Worm (Caenorhabditis elegans) whole organism, L4 larva: ENCODE results near the gene F44A6.5.

Experiments used
- F10B5.3 ChIP-seq: sonication (generic microtip); optimal IDR thresholded peaks from 2 replicates; lab custom pipeline; 2016; ENCODE audit warnings: mild to moderate bottlenecking, missing genetic modification characterization, missing compliant biosample characterization
- T20F7.1 ChIP-seq: fragments of 200-800 bp; sonication (Bioruptor generic); optimal IDR thresholded peaks from 2 replicates; lab custom pipeline; 2018; ENCODE audit warnings: mild to moderate bottlenecking, missing genetic modification characterization, missing compliant biosample characterization
- Y105C5A.15 ChIP-seq: fragments of 200-800 bp; sonication (Bioruptor generic); IDR thresholded peaks from 2 replicates; pipeline ENCODE4 v1.3.6; 2022; ENCODE audit warnings: missing genetic modification characterization, missing compliant biosample characterization
- Y75B8A.6 ChIP-seq: fragments of 200-800 bp; sonication (Bioruptor generic); IDR thresholded peaks from 2 replicates; pipeline ENCODE4 v1.3.6; 2022; ENCODE audit warnings: missing genetic modification reagents, missing genetic modification characterization, missing compliant biosample characterization
- ZK546.5 ChIP-seq, 2 experiments: sonication (generic microtip); optimal IDR thresholded peaks; 2 replicates each; lab custom pipeline; 2017; ENCODE audit warnings: missing biosample characterization in 2 of 2, missing genetic modification characterization in 2 of 2
- aly-2 ChIP-seq: sonication (generic microtip); optimal IDR thresholded peaks from 2 replicates; lab custom pipeline; 2018; ENCODE audit warnings: missing biosample characterization, missing genetic modification characterization
- attf-4 ChIP-seq: sonication (generic microtip); optimal IDR thresholded peaks from 3 replicates; lab custom pipeline; 2017; ENCODE audit warnings: missing biosample characterization, missing genetic modification characterization
- ceh-62 ChIP-seq: sonication (generic microtip); optimal IDR thresholded peaks from 2 replicates; lab custom pipeline; 2017; ENCODE audit warnings: missing biosample characterization, missing genetic modification characterization
- ceh-82 ChIP-seq: sonication (generic microtip); optimal IDR thresholded peaks from 2 replicates; lab custom pipeline; 2017; ENCODE audit warnings: missing biosample characterization, missing genetic modification characterization
- ces-1 ChIP-seq: fragments of 150-350 bp; sonication (generic microtip); optimal IDR thresholded peaks from 4 replicates; lab custom pipeline; 2014; ENCODE audit warnings: missing biosample characterization, missing genetic modification reagents, missing genetic modification characterization
- cey-2 ChIP-seq: sonication (generic microtip); optimal IDR thresholded peaks from 3 replicates; lab custom pipeline; 2017; ENCODE audit warnings: missing genetic modification characterization, mild to moderate bottlenecking, missing compliant biosample characterization, antibody characterized with exemption, borderline replicate concordance; ENCODE audit not compliant: insufficient read depth
- ctbp-1 ChIP-seq: fragments of 200-800 bp; sonication (Bioruptor generic); IDR thresholded peaks from 2 replicates; pipeline ENCODE4 v1.3.6; 2022; ENCODE audit warnings: missing genetic modification reagents, missing genetic modification characterization, missing compliant biosample characterization
- dmd-9 ChIP-seq: fragments of 200-800 bp; sonication (Bioruptor generic); IDR thresholded peaks from 2 replicates; pipeline ENCODE4 v1.3.6; 2022; ENCODE audit warnings: missing genetic modification reagents, missing genetic modification characterization, missing compliant biosample characterization
- dpl-1 ChIP-seq: fragments of 150-350 bp; optimal IDR thresholded peaks from 2 replicates; lab custom pipeline; 2014; ENCODE audit warnings: missing biosample characterization, missing genetic modification reagents, missing genetic modification characterization
- dve-1 ChIP-seq: sonication (generic microtip); optimal IDR thresholded peaks from 2 replicates; lab custom pipeline; 2017; ENCODE audit warnings: antibody characterized with exemption, mild to moderate bottlenecking, missing genetic modification characterization, missing compliant biosample characterization; ENCODE audit not compliant: insufficient read depth
- egl-27 ChIP-seq: sonication (generic microtip); optimal IDR thresholded peaks from 3 replicates; lab custom pipeline; 2017; ENCODE audit warnings: missing biosample characterization, missing genetic modification reagents, missing genetic modification characterization
- fos-1 ChIP-seq: fragments of 150-350 bp; optimal IDR thresholded peaks from 2 replicates; lab custom pipeline; 2014; ENCODE audit warnings: missing biosample characterization, missing genetic modification characterization
- hlh-30 ChIP-seq: sonication (generic microtip); optimal IDR thresholded peaks from 2 replicates; lab custom pipeline; 2017; ENCODE audit warnings: antibody characterized with exemption, mild to moderate bottlenecking, missing genetic modification characterization, missing compliant biosample characterization; ENCODE audit not compliant: insufficient read depth
- lin-1 ChIP-seq: fragments of 200-800 bp; sonication (Bioruptor generic); IDR thresholded peaks from 2 replicates; pipeline ENCODE4 v1.3.6; 2022; ENCODE audit warnings: missing genetic modification reagents, missing genetic modification characterization, missing compliant biosample characterization
- lin-13 ChIP-seq: fragments of 150-350 bp; optimal IDR thresholded peaks from 2 replicates; lab custom pipeline; 2014; ENCODE audit warnings: missing biosample characterization, missing genetic modification reagents, missing genetic modification characterization
- lin-15B ChIP-seq: fragments of 150-350 bp; sonication (generic microtip); optimal IDR thresholded peaks from 3 replicates; lab custom pipeline; 2014; ENCODE audit warnings: missing biosample characterization, missing genetic modification characterization
- lin-38 ChIP-seq: fragments of 200-800 bp; sonication (Bioruptor generic); IDR thresholded peaks from 2 replicates; pipeline ENCODE4 v1.3.6; 2022; ENCODE audit warnings: missing genetic modification reagents, missing genetic modification characterization, missing compliant biosample characterization
- lin-39 ChIP-seq: fragments of 150-350 bp; optimal IDR thresholded peaks from 2 replicates; lab custom pipeline; 2014; ENCODE audit warnings: missing biosample characterization, missing genetic modification reagents, missing genetic modification characterization
- lir-3 ChIP-seq: sonication (generic microtip); optimal IDR thresholded peaks from 2 replicates; lab custom pipeline; 2016; ENCODE audit warnings: mild to moderate bottlenecking, missing genetic modification characterization, missing compliant biosample characterization
- lsy-2 ChIP-seq, 2 experiments: fragments of 150-350 bp in 1 of 2; sonication (generic microtip) in 1 of 2; optimal IDR thresholded peaks; 2 replicates each; lab custom pipeline; 2014 to 2017; ENCODE audit warnings: missing biosample characterization in 2 of 2, missing genetic modification characterization in 2 of 2
- mxl-2 ChIP-seq: fragments of 200-800 bp; sonication (Bioruptor generic); conservative IDR thresholded peaks from 2 replicates; pipeline ENCODE4 v1.3.6; 2022; ENCODE audit warnings: missing genetic modification reagents, missing genetic modification characterization, missing compliant biosample characterization
- mxl-3 ChIP-seq: fragments of 200-800 bp; sonication (Bioruptor generic); optimal IDR thresholded peaks from 2 replicates; lab custom pipeline; 2018; ENCODE audit warnings: mild to moderate bottlenecking, missing genetic modification characterization, missing compliant biosample characterization
- nhr-10 ChIP-seq: fragments of 150-350 bp; optimal IDR thresholded peaks from 2 replicates; lab custom pipeline; 2014; ENCODE audit warnings: missing biosample characterization, missing genetic modification characterization
- nhr-102 ChIP-seq: sonication (generic microtip); optimal IDR thresholded peaks from 2 replicates; lab custom pipeline; 2016; ENCODE audit warnings: mild to moderate bottlenecking, missing genetic modification characterization, moderate library complexity, missing compliant biosample characterization
- nhr-11 ChIP-seq: fragments of 150-350 bp; optimal IDR thresholded peaks from 2 replicates; lab custom pipeline; 2014; ENCODE audit warnings: missing biosample characterization, missing genetic modification characterization
- nhr-111 ChIP-seq: fragments of 200-800 bp; sonication (Bioruptor generic); optimal IDR thresholded peaks from 2 replicates; lab custom pipeline; 2018; ENCODE audit warnings: mild to moderate bottlenecking, missing genetic modification characterization, missing compliant biosample characterization
- nhr-25 ChIP-seq: sonication (generic microtip); optimal IDR thresholded peaks from 2 replicates; lab custom pipeline; 2017; ENCODE audit warnings: missing genetic modification characterization, mild to moderate bottlenecking, missing compliant biosample characterization, antibody characterized with exemption, moderate library complexity, borderline replicate concordance; ENCODE audit not compliant: insufficient read depth
- nhr-28 ChIP-seq: fragments of 150-350 bp; optimal IDR thresholded peaks from 2 replicates; lab custom pipeline; 2014; ENCODE audit warnings: missing biosample characterization, missing genetic modification characterization
- pha-4 ChIP-seq, 2 experiments: fragments of 150-350 bp in 1 of 2; fragments of 200-800 bp in 1 of 2; sonication (Bioruptor generic) in 1 of 2; IDR thresholded peaks in 1 of 2; optimal IDR thresholded peaks in 1 of 2; 2 replicates each; pipeline versions ENCODE4 v1.3.6 to Lab custom; 2014 to 2022; ENCODE audit warnings: missing genetic modification characterization in 2 of 2, missing genetic modification reagents in 2 of 2, missing biosample characterization in 1 of 2, missing compliant biosample characterization in 1 of 2
- php-3 ChIP-seq: fragments of 200-800 bp; sonication (Bioruptor generic); IDR thresholded peaks from 2 replicates; pipeline ENCODE4 v1.3.6; 2022; ENCODE audit warnings: missing genetic modification reagents, missing genetic modification characterization, missing compliant biosample characterization
- pqm-1 ChIP-seq: sonication (generic microtip); optimal IDR thresholded peaks from 2 replicates; lab custom pipeline; 2017; ENCODE audit warnings: missing biosample characterization, missing genetic modification characterization
- rbr-2 ChIP-seq: sonication (generic microtip); optimal IDR thresholded peaks from 2 replicates; lab custom pipeline; 2016; ENCODE audit warnings: missing genotype, missing genetic modification characterization, missing compliant biosample characterization
- saeg-2 ChIP-seq: fragments of 200-800 bp; sonication (Bioruptor generic); IDR thresholded peaks from 2 replicates; pipeline ENCODE4 v1.3.6; 2022; ENCODE audit warnings: missing genetic modification reagents, missing genetic modification characterization, missing compliant biosample characterization
- sdz-12 ChIP-seq: fragments of 200-800 bp; sonication (Bioruptor generic); optimal IDR thresholded peaks from 2 replicates; lab custom pipeline; 2018; ENCODE audit warnings: mild to moderate bottlenecking, missing genetic modification characterization, missing compliant biosample characterization
- set-16 ChIP-seq: fragments of 200-800 bp; sonication (Bioruptor generic); IDR thresholded peaks from 2 replicates; pipeline ENCODE4 v1.3.6; 2022; ENCODE audit warnings: missing genetic modification reagents, missing genetic modification characterization, missing compliant biosample characterization
- skn-1 ChIP-seq: fragments of 150-350 bp; optimal IDR thresholded peaks from 2 replicates; lab custom pipeline; 2014; ENCODE audit warnings: missing biosample characterization, missing genetic modification characterization
- snpc-1.2 ChIP-seq: fragments of 200-800 bp; sonication (Bioruptor generic); IDR thresholded peaks from 2 replicates; pipeline ENCODE4 v1.3.6; 2022; ENCODE audit warnings: missing genetic modification reagents, missing genetic modification characterization, missing compliant biosample characterization
- snpc-4 ChIP-seq: fragments of 150-350 bp; optimal IDR thresholded peaks from 2 replicates; lab custom pipeline; 2014; ENCODE audit warnings: missing biosample characterization, missing genetic modification characterization
- spr-1 ChIP-seq: sonication (generic microtip); optimal IDR thresholded peaks from 2 replicates; lab custom pipeline; 2016; ENCODE audit warnings: mild to moderate bottlenecking, missing genetic modification characterization, missing compliant biosample characterization
- spr-3 ChIP-seq: fragments of 200-800 bp; sonication (Bioruptor generic); optimal IDR thresholded peaks from 2 replicates; lab custom pipeline; 2018; ENCODE audit warnings: mild to moderate bottlenecking, missing genetic modification characterization, missing compliant biosample characterization
- tag-97 ChIP-seq: fragments of 200-800 bp; sonication (Bioruptor generic); IDR thresholded peaks from 2 replicates; pipeline ENCODE4 v1.3.6; 2022; ENCODE audit warnings: missing genetic modification characterization, missing compliant biosample characterization
- unc-130 ChIP-seq: sonication (generic microtip); optimal IDR thresholded peaks from 2 replicates; lab custom pipeline; 2016; ENCODE audit warnings: missing genetic modification reagents, missing genetic modification characterization, missing compliant biosample characterization
- zfp-2 ChIP-seq: sonication (generic microtip); optimal IDR thresholded peaks from 2 replicates; lab custom pipeline; 2016; ENCODE audit warnings: mild to moderate bottlenecking, missing genetic modification characterization, missing compliant biosample characterization
- zfp-3 ChIP-seq: fragments of 200-800 bp; sonication (Bioruptor generic); conservative IDR thresholded peaks from 2 replicates; pipeline ENCODE4 v1.3.6; 2022; ENCODE audit warnings: missing genetic modification reagents, missing genetic modification characterization, missing compliant biosample characterization
- zip-11 ChIP-seq: fragments of 200-800 bp; sonication (Bioruptor generic); IDR thresholded peaks from 2 replicates; pipeline ENCODE4 v1.3.6; 2022; ENCODE audit warnings: missing genetic modification characterization, missing compliant biosample characterization
- zip-2 ChIP-seq: fragments of 150-350 bp; optimal IDR thresholded peaks from 2 replicates; lab custom pipeline; 2014; ENCODE audit warnings: missing biosample characterization, missing genetic modification characterization

Gene F44A6.5

DNA sequence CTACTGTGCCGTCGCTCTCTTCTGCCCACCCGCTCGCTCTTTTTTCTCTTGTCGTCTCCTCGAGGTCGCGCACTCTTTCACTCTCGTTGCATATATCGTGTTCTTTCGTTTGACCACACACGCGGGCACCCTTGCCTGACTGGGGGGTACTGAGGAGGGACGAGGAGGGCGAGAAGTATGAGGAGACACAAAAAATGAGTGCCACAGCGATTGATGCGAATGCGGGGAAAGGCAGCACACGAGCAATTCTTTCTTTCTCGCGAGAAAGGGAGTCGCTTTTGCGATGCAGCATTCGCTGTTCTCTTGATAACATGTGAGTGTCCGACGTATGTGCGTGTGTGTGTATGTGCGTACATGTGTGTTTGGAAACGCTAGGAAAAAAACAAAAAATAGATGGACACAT, 30.2 kb downstream of the F44A6.5 start (continued):
- no peak for TF ChIP-seq lin-15B (tag; lab: Kevin White, UChicago)
- TF ChIP-seq fos-1 = no peak
- TF ChIP-seq spr-1 (tag; lab: Kevin White, UChicago) = peak; percentile 13
- TF ChIP-seq mxl-3 (GFP tag; lab: Kevin White, UChicago) = peak; percentile 92
- TF ChIP-seq zip-11 (GFP tag; lab: Robert Waterston, UW) = no peak
- TF ChIP-seq nhr-25 (tag; lab: Kevin White, UChicago) = peak; percentile 75
- peak; percentile 26 for TF ChIP-seq lin-13
- TF ChIP-seq cey-2 (tag; lab: Kevin White, UChicago) = no peak
- peak; percentile 50 for TF ChIP-seq nhr-102
- TF ChIP-seq ctbp-1 (GFP tag; lab: Robert Waterston, UW) = peak; percentile 74
- no peak for TF ChIP-seq ZK546.5 (tag; optimal IDR thresholded peaks at IDR 0.05; lab: Kevin White, UChicago)
- no peak for TF ChIP-seq ces-1 (GFP tag; lab: Kevin White, UChicago)
- TF ChIP-seq hlh-30 (tag; lab: Kevin White, UChicago) = peak; percentile 95
- TF ChIP-seq snpc-4 (tag; lab: Kevin White, UChicago) = no peak
- TF ChIP-seq unc-130 = no peak
- TF ChIP-seq zip-2 = no peak
- TF ChIP-seq skn-1 (tag; lab: Kevin White, UChicago) = no peak
- TF ChIP-seq saeg-2 (GFP tag; lab: Robert Waterston, UW) = no peak
- peak; percentile 60 for TF ChIP-seq T20F7.1 (GFP tag; lab: Kevin White, UChicago)
- peak; percentile 29 for TF ChIP-seq nhr-10 (tag; lab: Kevin White, UChicago)
- TF ChIP-seq dve-1 = peak; percentile 83
- TF ChIP-seq zfp-2 = peak; percentile 33
- TF ChIP-seq dpl-1 (GFP tag; lab: Kevin White, UChicago) = peak; percentile 14
- TF ChIP-seq tag-97 (GFP tag; lab: Robert Waterston, UW) = no peak
- TF ChIP-seq spr-3 (GFP tag; lab: Kevin White, UChicago) = no peak
- TF ChIP-seq aly-2 (tag; lab: Kevin White, UChicago) = no peak
- peak; percentile 85 for TF ChIP-seq nhr-28 (tag; lab: Kevin White, UChicago)
- peak; percentile 8 for TF ChIP-seq F10B5.3 (tag; lab: Kevin White, UChicago)
- peak; percentile 86 for TF ChIP-seq nhr-11
- TF ChIP-seq lsy-2 (tag; optimal IDR thresholded peaks at IDR 0.05; lab: Kevin White, UChicago) = peak; percentile 14 to 73
- no peak for TF ChIP-seq php-3
- no peak for TF ChIP-seq sdz-12 (GFP tag; lab: Kevin White, UChicago)
- no peak for TF ChIP-seq Y75B8A.6 (GFP tag; lab: Robert Waterston, UW)
- TF ChIP-seq mxl-2 = no peak
- no peak for TF ChIP-seq Y105C5A.15 (GFP tag; lab: Robert Waterston, UW)
- no peak for TF ChIP-seq ceh-82 (tag; lab: Kevin White, UChicago)
- TF ChIP-seq nhr-111 (GFP tag; lab: Kevin White, UChicago) = no peak
- TF ChIP-seq lin-38 (GFP tag; lab: Robert Waterston, UW) = peak; percentile 40; the same call in 1 of the 2 replicates
- no peak for TF ChIP-seq lir-3 (tag; lab: Kevin White, UChicago)
- no peak for TF ChIP-seq lin-39 (tag; lab: Kevin White, UChicago)
- no peak for TF ChIP-seq dmd-9
- no peak for TF ChIP-seq ceh-62 (tag; lab: Kevin White, UChicago)
- TF ChIP-seq pha-4 (GFP tag; IDR thresholded peaks at IDR 0.05; lab: Robert Waterston, UW) = peak; percentile 40; the same call in 1 of the 2 replicates
- no peak for TF ChIP-seq pha-4 (tag; optimal IDR thresholded peaks at IDR 0.05; lab: Kevin White, UChicago)
- TF ChIP-seq attf-4 (tag; lab: Kevin White, UChicago) = no peak
- no peak for TF ChIP-seq egl-27 (tag; lab: Kevin White, UChicago)
- peak; percentile 86 for TF ChIP-seq set-16
- TF ChIP-seq pqm-1 = peak; percentile 20
- peak; percentile 35; the same call in 1 of the 2 replicates for TF ChIP-seq lin-1 (GFP tag; lab: Robert Waterston, UW)
- TF ChIP-seq zfp-3 (GFP tag; lab: Robert Waterston, UW) = no peak
- TF ChIP-seq rbr-2 (tag; lab: Kevin White, UChicago) = peak; percentile 92
- no peak for TF ChIP-seq snpc-1.2 (GFP tag; lab: Robert Waterston, UW)
